Worm (Caenorhabditis elegans): Measurements from ENCODE around the gene cutl-17.

The cutl-17 gene

ce11 chrIV:9485040-9485439 is 27.7 kb upstream of the cutl-17 start, which contains the start of gene gadr-2:
Gene gadr-2, minus strand, starts transcription at chrIV:9485140.
- TF ChIP-seq cnd-1 (tag; optimal IDR thresholded peaks at IDR 0.05) (no peak), lsy-2 (tag; optimal IDR thresholded peaks at IDR 0.05) (no peak)

- no peak for TF ChIP-seq unc-120 (tag; optimal IDR thresholded peaks at IDR 0.05; ENCODE audit: poor library complexity, severe bottlenecking)
- TF ChIP-seq nhr-12 (tag; optimal IDR thresholded peaks at IDR 0.05): no peak
- TF ChIP-seq elt-1 (tag; optimal IDR thresholded peaks at IDR 0.05; ENCODE audit: borderline replicate concordance, insufficient read depth): no peak
- TF ChIP-seq tbx-8 (GFP tag; optimal IDR thresholded peaks at IDR 0.05): no peak
- TF ChIP-seq pha-4 (tag; optimal IDR thresholded peaks at IDR 0.05): no peak
- TF ChIP-seq ces-1 (GFP tag; optimal IDR thresholded peaks at IDR 0.05): no peak
Measured at ce11 chrIV:9480936-9481335, 23.6 kb upstream of the cutl-17 start, which contains the start of gene cng-3. Gene cng-3, minus strand, starts transcription at chrIV:9481037.

- TF ChIP-seq lsy-2 (tag; optimal IDR thresholded peaks at IDR 0.05) (no peak), ham-2 (GFP tag; optimal IDR thresholded peaks at IDR 0.05) (peak; percentile 91), ceh-43 (GFP tag; optimal IDR thresholded peaks at IDR 0.05) (peak; percentile 89), ceh-39 (tag; optimal IDR thresholded peaks at IDR 0.05) (no peak), unc-39 (tag; optimal IDR thresholded peaks at IDR 0.05) (no peak), nhr-76 (tag; optimal IDR thresholded peaks at IDR 0.05) (peak; percentile 18), elt-3 (tag; optimal IDR thresholded peaks at IDR 0.05) (no peak), snpc-4 (tag; optimal IDR thresholded peaks at IDR 0.05) (no peak), sem-2 (GFP tag; optimal IDR thresholded peaks at IDR 0.05) (peak; percentile 91), mls-2 (tag; optimal IDR thresholded peaks at IDR 0.05) (peak; percentile 98), mep-1 (tag; optimal IDR thresholded peaks at IDR 0.05) (no peak), ces-1 (GFP tag; optimal IDR thresholded peaks at IDR 0.05) (no peak), mab-5 (tag; optimal IDR thresholded peaks at IDR 0.05) (no peak), M03D4.4 (tag; optimal IDR thresholded peaks at IDR 0.05) (peak; percentile 95), sptf-1 (tag; optimal IDR thresholded peaks at IDR 0.05) (peak; percentile 98), unc-120 (tag; optimal IDR thresholded peaks at IDR 0.05; ENCODE audit: poor library complexity, severe bottlenecking) (peak; percentile 94), flh-1 (GFP tag; optimal IDR thresholded peaks at IDR 0.05) (peak; percentile 89), cnd-1 (tag; optimal IDR thresholded peaks at IDR 0.05) (peak; percentile 96), nhr-12 (tag; optimal IDR thresholded peaks at IDR 0.05) (peak; percentile 58), drap-1 (GFP tag; optimal IDR thresholded peaks at IDR 0.05) (peak; percentile 96), bed-3 (GFP tag; optimal IDR thresholded peaks at IDR 0.05) (peak; percentile 90), pha-4 (tag; optimal IDR thresholded peaks at IDR 0.05) (peak; percentile 42), zip-8 (tag; optimal IDR thresholded peaks at IDR 0.05) (no peak), ztf-11 (tag; optimal IDR thresholded peaks at IDR 0.05) (peak; percentile 58), lin-13 (tag; optimal IDR thresholded peaks at IDR 0.05) (peak; percentile 31), elt-1 (tag; optimal IDR thresholded peaks at IDR 0.05; ENCODE audit: borderline replicate concordance, insufficient read depth) (no peak), blmp-1 (tag; optimal IDR thresholded peaks at IDR 0.05) (no peak), hlh-1 (tag; optimal IDR thresholded peaks at IDR 0.05) (no peak), nhr-28 (tag; optimal IDR thresholded peaks at IDR 0.05) (peak; percentile 65), ceh-83 (GFP tag; optimal IDR thresholded peaks at IDR 0.05) (peak; percentile 98), nhr-2 (tag; optimal IDR thresholded peaks at IDR 0.05) (no peak), unc-62 (GFP tag; optimal IDR thresholded peaks at IDR 0.05) (peak; percentile 27), lin-32 (GFP tag; optimal IDR thresholded peaks at IDR 0.05) (peak; percentile 94), tbx-8 (GFP tag; optimal IDR thresholded peaks at IDR 0.05) (peak; percentile 95), nhr-237 (tag; optimal IDR thresholded peaks at IDR 0.05) (no peak)
Measured at ce11 chrIV:9477135-9477928, 20.0 kb upstream of the cutl-17 start, which contains the start of gene wrt-3. Gene wrt-3, minus strand, starts transcription at chrIV:9477456.

- TF ChIP-seq ceh-83 (GFP tag; optimal IDR thresholded peaks at IDR 0.05): no peak
- TF ChIP-seq ces-1 (GFP tag; optimal IDR thresholded peaks at IDR 0.05): no peak
- TF ChIP-seq mls-2 (tag; optimal IDR thresholded peaks at IDR 0.05): no peak
- no peak for TF ChIP-seq sem-2 (GFP tag; optimal IDR thresholded peaks at IDR 0.05)
- no peak for TF ChIP-seq ham-2 (GFP tag; optimal IDR thresholded peaks at IDR 0.05)
- no peak for TF ChIP-seq cnd-1 (tag; optimal IDR thresholded peaks at IDR 0.05)
- TF ChIP-seq ceh-39 (tag; optimal IDR thresholded peaks at IDR 0.05): no peak
- no peak for TF ChIP-seq flh-1 (GFP tag; optimal IDR thresholded peaks at IDR 0.05)
- no peak for TF ChIP-seq elt-1 (tag; optimal IDR thresholded peaks at IDR 0.05; ENCODE audit: borderline replicate concordance, insufficient read depth)
- TF ChIP-seq lin-13 (tag; optimal IDR thresholded peaks at IDR 0.05): no peak
- TF ChIP-seq mab-5 (tag; optimal IDR thresholded peaks at IDR 0.05): no peak
- no peak for TF ChIP-seq nhr-28 (tag; optimal IDR thresholded peaks at IDR 0.05)
- no peak for TF ChIP-seq nhr-12 (tag; optimal IDR thresholded peaks at IDR 0.05)
- TF ChIP-seq ztf-11 (tag; optimal IDR thresholded peaks at IDR 0.05): no peak
Measured at ce11 chrIV:9469293-9469692, 12.0 kb upstream of the cutl-17 start.
